Fruit fly (Drosophila melanogaster): ENCODE measurements around the gene KrT95D.

The KrT95D gene

dm6 chr3R:24065718-24066117 lies 34.1 kb upstream of the KrT95D start:
- TF ChIP-seq Hr96 (GFP tag; optimal IDR thresholded peaks at IDR 0.05), result no peak
- TF ChIP-seq cic (GFP tag; optimal IDR thresholded peaks at IDR 0.05), result no peak
- no peak for TF ChIP-seq Crg-1 (GFP tag; optimal IDR thresholded peaks at IDR 0.05)
- no peak for TF ChIP-seq CG33017 (tag; optimal IDR thresholded peaks at IDR 0.05)
- TF ChIP-seq cnc (optimal IDR thresholded peaks at IDR 0.05), result no peak
- TF ChIP-seq CG7101 (tag; optimal IDR thresholded peaks at IDR 0.05), result no peak
- TF ChIP-seq CG5204 (GFP tag; optimal IDR thresholded peaks at IDR 0.05), result no peak
- no peak for TF ChIP-seq bab1 (GFP tag; optimal IDR thresholded peaks at IDR 0.05)
- TF ChIP-seq pad (GFP tag; optimal IDR thresholded peaks at IDR 0.05), result no peak
- no peak for TF ChIP-seq kay (GFP tag; ENCODE audit: borderline replicate concordance)
- TF ChIP-seq toe (GFP tag; optimal IDR thresholded peaks at IDR 0.05), result no peak
- no peak for TF ChIP-seq CG7045 (GFP tag; optimal IDR thresholded peaks at IDR 0.05)
- no peak for TF ChIP-seq CG12768 (GFP tag; optimal IDR thresholded peaks at IDR 0.05)
- TF ChIP-seq tj (GFP tag; optimal IDR thresholded peaks at IDR 0.05), result no peak
- TF ChIP-seq CG1620 (GFP tag; optimal IDR thresholded peaks at IDR 0.05), result no peak
- TF ChIP-seq CG14711 (tag; optimal IDR thresholded peaks at IDR 0.05), result no peak
- TF ChIP-seq ovo (GFP tag; optimal IDR thresholded peaks at IDR 0.05), result no peak
- TF ChIP-seq Mnt (GFP tag; optimal IDR thresholded peaks at IDR 0.05), result no peak

dm6 chr3R:24058041-24058440 lies 26.4 kb upstream of the KrT95D start, which contains the start of gene SMC1:
SMC1 (plus strand) TSS chr3R:24058287.
- peak; percentile 59 for TF ChIP-seq Clk (GFP tag; optimal IDR thresholded peaks at IDR 0.05)
- TF ChIP-seq CG12768 (GFP tag; optimal IDR thresholded peaks at IDR 0.05), result no peak
- peak; percentile 21 for TF ChIP-seq CG11617 (GFP tag; optimal IDR thresholded peaks at IDR 0.05)
- TF ChIP-seq CG33017 (tag; optimal IDR thresholded peaks at IDR 0.05), result no peak
- TF ChIP-seq bab1 (GFP tag; optimal IDR thresholded peaks at IDR 0.05), result peak; percentile 72
- TF ChIP-seq Crg-1 (GFP tag; optimal IDR thresholded peaks at IDR 0.05), result peak; percentile 49
- TF ChIP-seq cic (GFP tag; optimal IDR thresholded peaks at IDR 0.05), result peak; percentile 81
- no peak for TF ChIP-seq kay (GFP tag; ENCODE audit: borderline replicate concordance)
- no peak for TF ChIP-seq pad (GFP tag; optimal IDR thresholded peaks at IDR 0.05)
- no peak for TF ChIP-seq ovo (GFP tag; optimal IDR thresholded peaks at IDR 0.05)
- TF ChIP-seq toe (GFP tag; optimal IDR thresholded peaks at IDR 0.05), result no peak
- TF ChIP-seq cnc (optimal IDR thresholded peaks at IDR 0.05), result no peak
- TF ChIP-seq CG1620 (GFP tag; optimal IDR thresholded peaks at IDR 0.05), result peak; percentile 66
- peak; percentile 6 for TF ChIP-seq CG14711 (tag; optimal IDR thresholded peaks at IDR 0.05)
- TF ChIP-seq CG7045 (GFP tag; optimal IDR thresholded peaks at IDR 0.05), result peak; percentile 35
- peak; percentile 33 for TF ChIP-seq tj (GFP tag; optimal IDR thresholded peaks at IDR 0.05)
- no peak for TF ChIP-seq Hr96 (GFP tag; optimal IDR thresholded peaks at IDR 0.05)
- TF ChIP-seq CG5204 (GFP tag; optimal IDR thresholded peaks at IDR 0.05), result no peak
- peak; percentile 54 for TF ChIP-seq CG7101 (tag; optimal IDR thresholded peaks at IDR 0.05)
- peak; percentile 40 for TF ChIP-seq Mnt (GFP tag; optimal IDR thresholded peaks at IDR 0.05)

DNA sequence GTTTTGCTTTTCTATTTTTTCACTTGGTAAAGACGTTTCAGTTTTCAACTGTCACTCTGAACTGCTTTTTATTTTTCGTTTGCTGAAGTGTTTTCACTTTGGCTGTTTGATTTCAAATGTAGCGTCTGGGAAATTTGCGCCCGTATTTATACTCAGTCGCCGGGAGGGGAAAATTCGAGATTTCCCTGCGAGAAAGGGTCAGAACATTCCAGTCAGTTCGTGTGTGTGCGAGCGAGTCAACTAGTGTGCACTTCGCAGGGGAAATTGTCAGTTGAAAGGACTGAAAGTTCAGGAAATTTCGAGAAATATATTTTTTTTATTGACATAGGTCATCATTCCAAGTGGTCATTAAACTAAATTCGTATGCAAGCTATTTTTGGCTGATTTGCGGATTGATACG lies 25.6 kb upstream of the KrT95D start, which contains the start of gene Hsp68:
Gene Hsp68 (minus strand): TSS at position 123 of the 400 bp plus-strand sequence.
- TF ChIP-seq CG11617 (GFP tag; optimal IDR thresholded peaks at IDR 0.05) (peak; percentile 2), CG7045 (GFP tag; optimal IDR thresholded peaks at IDR 0.05) (no peak), tj (GFP tag; optimal IDR thresholded peaks at IDR 0.05) (peak; percentile 26), CG33017 (tag; optimal IDR thresholded peaks at IDR 0.05) (peak; percentile 28), Crg-1 (GFP tag; optimal IDR thresholded peaks at IDR 0.05) (no peak), pad (GFP tag; optimal IDR thresholded peaks at IDR 0.05) (peak; percentile 100), cic (GFP tag; optimal IDR thresholded peaks at IDR 0.05) (peak; percentile 31), CG12768 (GFP tag; optimal IDR thresholded peaks at IDR 0.05) (peak; percentile 51)

DNA sequence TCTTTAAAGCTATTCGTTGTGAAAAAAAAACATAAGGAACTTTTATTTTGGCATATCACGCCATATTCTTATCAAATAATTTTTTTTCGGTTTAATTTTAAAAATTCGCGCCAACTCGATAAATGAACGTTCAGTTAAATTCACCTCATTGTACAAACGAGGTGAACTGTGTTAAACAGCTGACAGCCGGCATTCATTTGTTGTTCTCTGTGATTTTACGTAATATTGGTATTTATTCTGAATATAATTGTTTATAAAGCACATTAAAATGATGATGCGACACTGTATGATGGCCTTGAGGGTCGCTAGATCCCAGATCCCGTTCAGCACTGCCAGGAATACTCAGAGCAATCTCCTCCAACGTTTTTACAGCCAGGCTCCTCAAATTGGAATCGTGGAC lies 22.6 kb upstream of the KrT95D start, which contains the start of gene CG6000:
Gene CG6000 (plus strand): TSS at position 165 of the 400 bp plus-strand sequence.
- TF ChIP-seq kay (GFP tag; ENCODE audit: borderline replicate concordance) (no peak), cnc (optimal IDR thresholded peaks at IDR 0.05) (no peak)

- no peak for TF ChIP-seq Clk (GFP tag; optimal IDR thresholded peaks at IDR 0.05)
- peak; percentile 25 for TF ChIP-seq cic (GFP tag; optimal IDR thresholded peaks at IDR 0.05)
- no peak for TF ChIP-seq tj (GFP tag; optimal IDR thresholded peaks at IDR 0.05)
- peak; percentile 8 for TF ChIP-seq Mnt (GFP tag; optimal IDR thresholded peaks at IDR 0.05)
- no peak for TF ChIP-seq Hr96 (GFP tag; optimal IDR thresholded peaks at IDR 0.05)
- TF ChIP-seq CG11617 (GFP tag; optimal IDR thresholded peaks at IDR 0.05), result no peak
These were observed 22.0 kb upstream of the KrT95D start for dm6 chr3R:24053506-24054102.

DNA sequence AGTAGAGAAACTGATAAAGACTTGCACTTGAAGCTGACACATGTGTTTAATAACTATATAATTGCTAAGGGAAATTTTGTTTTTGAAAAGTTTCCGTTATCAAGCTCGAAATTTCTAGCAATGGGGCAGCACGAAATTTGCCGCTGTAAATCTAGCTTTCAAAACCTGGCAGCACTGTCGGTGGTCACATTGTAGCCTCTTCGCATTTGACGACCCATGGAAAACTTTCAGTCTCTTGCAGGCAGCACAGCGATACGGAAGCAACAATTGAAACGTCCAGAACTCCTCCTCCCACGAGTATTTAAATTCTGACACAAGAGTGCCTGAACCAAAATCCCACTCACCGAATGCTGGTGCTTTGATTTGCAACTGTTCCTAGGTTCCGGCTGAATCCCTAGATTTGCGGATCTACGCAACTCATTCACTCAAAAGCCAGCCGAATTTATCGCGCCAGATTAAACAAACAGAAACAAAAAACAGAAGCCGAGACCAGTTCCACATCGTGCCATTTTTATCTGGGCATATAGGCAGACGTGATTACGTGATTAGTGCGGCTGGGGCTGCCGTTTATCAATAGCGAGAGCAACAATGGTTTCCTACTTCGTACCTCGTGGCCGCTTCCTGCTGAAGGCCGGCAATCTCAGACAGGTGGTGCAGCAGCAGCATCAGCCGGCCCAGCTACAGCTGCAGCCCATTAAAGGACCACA lies 20.0 kb upstream of the KrT95D start:
- TF ChIP-seq Hr96 (GFP tag; optimal IDR thresholded peaks at IDR 0.05) (peak; percentile 13), kay (GFP tag; ENCODE audit: borderline replicate concordance) (no peak), CG1620 (GFP tag; optimal IDR thresholded peaks at IDR 0.05) (no peak), CG12768 (GFP tag; optimal IDR thresholded peaks at IDR 0.05) (peak; percentile 20), Mnt (GFP tag; optimal IDR thresholded peaks at IDR 0.05) (peak; percentile 80), ovo (GFP tag; optimal IDR thresholded peaks at IDR 0.05) (no peak), CG33017 (tag; optimal IDR thresholded peaks at IDR 0.05) (peak; percentile 23), tj (GFP tag; optimal IDR thresholded peaks at IDR 0.05) (peak; percentile 19), Clk (GFP tag; optimal IDR thresholded peaks at IDR 0.05) (no peak), pad (GFP tag; optimal IDR thresholded peaks at IDR 0.05) (no peak), CG14711 (tag; optimal IDR thresholded peaks at IDR 0.05) (no peak), CG7045 (GFP tag; optimal IDR thresholded peaks at IDR 0.05) (no peak), cnc (optimal IDR thresholded peaks at IDR 0.05) (no peak), CG5204 (GFP tag; optimal IDR thresholded peaks at IDR 0.05) (no peak), bab1 (GFP tag; optimal IDR thresholded peaks at IDR 0.05) (peak; percentile 71), CG7101 (tag; optimal IDR thresholded peaks at IDR 0.05) (no peak), toe (GFP tag; optimal IDR thresholded peaks at IDR 0.05) (no peak), CG11617 (GFP tag; optimal IDR thresholded peaks at IDR 0.05) (no peak), Crg-1 (GFP tag; optimal IDR thresholded peaks at IDR 0.05) (no peak), cic (GFP tag; optimal IDR thresholded peaks at IDR 0.05) (peak; percentile 48)
